Fruit fly (Drosophila melanogaster): ENCODE data around the gene stai.

stai gene

dm6 chr2L:6053874-6054469 lies 46.2 kb upstream of the stai start, which contains the start of gene CG13995:
Gene CG13995, plus strand, starts transcription at chr2L:6054302.
- TF ChIP-seq Fer3 (tag; optimal IDR thresholded peaks at IDR 0.05) (no peak), Deaf1 (tag; optimal IDR thresholded peaks at IDR 0.05) (peak; percentile 89), tll (GFP tag; optimal IDR thresholded peaks at IDR 0.05) (no peak), CG32767 (GFP tag; IDR thresholded peaks at IDR 0.05) (0 out of 2 replicates have a peak, but pooled peaks have one; percentile 26), gem (tag; optimal IDR thresholded peaks at IDR 0.05) (no peak), ttk (GFP tag; IDR thresholded peaks at IDR 0.05) (0 out of 2 replicates have a peak, but pooled peaks have one; percentile 24), lmd (GFP tag; IDR thresholded peaks at IDR 0.05) (no peak), YL-1 (GFP tag; optimal IDR thresholded peaks at IDR 0.05) (no peak), hkb (optimal IDR thresholded peaks at IDR 0.05) (no peak), hkb (GFP tag; IDR thresholded peaks at IDR 0.05) (peak; percentile 19; the same call in 1 of the 2 replicates), CG12104 (GFP tag; optimal IDR thresholded peaks at IDR 0.05) (no peak), Doc3 (GFP tag; IDR thresholded peaks at IDR 0.05; ENCODE audit: partially characterized antibody) (no peak), Bgb (GFP tag; IDR thresholded peaks at IDR 0.05; ENCODE audit: partially characterized antibody) (peak; percentile 27; the same call in 1 of the 2 replicates), nom (GFP tag; optimal IDR thresholded peaks at IDR 0.05) (peak; percentile 54), cg (GFP tag; optimal IDR thresholded peaks at IDR 0.05) (peak; percentile 57), Blimp-1 (GFP tag; optimal IDR thresholded peaks at IDR 0.05) (peak; percentile 28), CG15514 (GFP tag; optimal IDR thresholded peaks at IDR 0.05) (peak; percentile 18), CG12236 (GFP tag; optimal IDR thresholded peaks at IDR 0.05) (no peak), row (GFP tag; IDR thresholded peaks at IDR 0.05) (peak; percentile 12; the same call in 1 of the 3 replicates), CG18599 (GFP tag; optimal IDR thresholded peaks at IDR 0.05) (peak; percentile 7), CG17359 (tag; optimal IDR thresholded peaks at IDR 0.05) (no peak), CG13894 (tag; optimal IDR thresholded peaks at IDR 0.05) (peak; percentile 100), ase (GFP tag; IDR thresholded peaks at IDR 0.05) (0 out of 3 replicates have a peak, but pooled peaks have one; percentile 36), NfI (GFP tag; optimal IDR thresholded peaks at IDR 0.05) (no peak), dpn (GFP tag; optimal IDR thresholded peaks at IDR 0.05) (no peak), Dll (GFP tag; IDR thresholded peaks at IDR 0.05; ENCODE audit: partially characterized antibody) (no peak; the same call in 3 of the 4 replicates), al (GFP tag; IDR thresholded peaks at IDR 0.05) (no peak), pzg (GFP tag; optimal IDR thresholded peaks at IDR 0.05) (no peak), Med (GFP tag) (peak; percentile 58), CG10543 (GFP tag; optimal IDR thresholded peaks at IDR 0.05) (no peak), inv (GFP tag; IDR thresholded peaks at IDR 0.05; ENCODE audit: partially characterized antibody) (0 out of 2 replicates have a peak, but pooled peaks have one; percentile 10), seq (GFP tag; IDR thresholded peaks at IDR 0.05) (peak; percentile 31; the same call in 1 of the 2 replicates), CG17829 (tag; optimal IDR thresholded peaks at IDR 0.05) (no peak), Hr51 (GFP tag; optimal IDR thresholded peaks at IDR 0.05) (peak in 1 of 2 experiments; percentile 75), CG16779 (GFP tag; IDR thresholded peaks at IDR 0.05) (peak; percentile 74), CG5180 (GFP tag; optimal IDR thresholded peaks at IDR 0.05) (no peak), CG10462 (GFP tag; optimal IDR thresholded peaks at IDR 0.05) (no peak), Hmr (GFP tag; optimal IDR thresholded peaks at IDR 0.05) (no peak), Trl (optimal IDR thresholded peaks at IDR 0.05) (peak in 1 of 2 experiments; percentile 71), Trl (GFP tag; optimal IDR thresholded peaks at IDR 0.05) (no peak), Adf1 (GFP tag; IDR thresholded peaks at IDR 0.05) (peak; percentile 14; the same call in 1 of the 2 replicates), grau (tag; optimal IDR thresholded peaks at IDR 0.05) (peak; percentile 60), lab (GFP tag; optimal IDR thresholded peaks at IDR 0.05) (peak; percentile 22)

Measured in whole organism, embryonic.